Fruit fly (Drosophila melanogaster): ENCODE results near the gene GAA1.

dm6 chrX:5880139-5880924, 7.2 kb upstream of the GAA1 start:
- peak; percentile 89 for TF ChIP-seq Hr39 (GFP tag; optimal IDR thresholded peaks at IDR 0.05)
- peak; percentile 78 for TF ChIP-seq eg (GFP tag; IDR thresholded peaks at IDR 0.05)
- no peak for TF ChIP-seq CG4318 (GFP tag; optimal IDR thresholded peaks at IDR 0.05)
- peak; percentile 77 for TF ChIP-seq Lpt (GFP tag; optimal IDR thresholded peaks at IDR 0.05)
